Fruit fly (Drosophila melanogaster): ENCODE results near the gene CG11590.

Gene CG11590

DNA sequence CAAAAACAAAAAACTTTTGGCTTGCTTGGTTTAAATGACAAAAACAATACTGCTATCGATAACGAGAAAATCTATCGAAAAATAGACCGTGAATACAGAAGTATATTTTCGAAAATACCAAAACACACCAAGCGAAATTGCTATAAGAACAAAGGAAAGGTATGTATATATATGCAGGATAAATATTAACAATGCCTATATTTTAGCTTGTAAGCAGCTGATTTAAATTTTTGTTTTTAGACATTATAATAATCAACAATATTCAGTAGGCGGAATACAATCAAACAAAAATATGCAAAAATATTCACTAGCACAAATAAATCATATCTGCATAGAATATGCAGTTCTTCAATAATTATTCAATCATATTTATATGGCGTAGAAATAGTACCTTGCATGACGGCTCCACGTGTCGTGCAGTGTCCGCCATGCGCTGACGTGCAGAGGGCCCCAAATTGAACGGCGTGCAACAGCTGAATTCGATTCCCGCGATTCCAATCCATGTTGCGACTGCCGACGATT lies 38.0 kb downstream of the CG11590 start, which contains the start of the genes Fbxl4 and Dus2 (continued):
- TF ChIP-seq CHES-1-like (GFP tag; optimal IDR thresholded peaks at IDR 0.05) = peak; percentile 89
- TF ChIP-seq CG6683 (GFP tag; optimal IDR thresholded peaks at IDR 0.05) = peak; percentile 75
- peak; percentile 96 for TF ChIP-seq Xbp1 (GFP tag; optimal IDR thresholded peaks at IDR 0.05)
- peak; percentile 93 for TF ChIP-seq HLH54F (GFP tag; optimal IDR thresholded peaks at IDR 0.05)
- TF ChIP-seq D19A (tag; optimal IDR thresholded peaks at IDR 0.05) = peak; percentile 80
- no peak for TF ChIP-seq sna (GFP tag; IDR thresholded peaks at IDR 0.05; ENCODE audit: partially characterized antibody)
- TF ChIP-seq cad (GFP tag; optimal IDR thresholded peaks at IDR 0.05) = no peak
- peak; percentile 73 for TF ChIP-seq Spps (tag; optimal IDR thresholded peaks at IDR 0.05)
- peak; percentile 91 for TF ChIP-seq CG6689 (GFP tag; IDR thresholded peaks at IDR 0.05)
- peak; percentile 81 for TF ChIP-seq disco-r (GFP tag; optimal IDR thresholded peaks at IDR 0.05)
- peak; percentile 90 for TF ChIP-seq CG11247 (GFP tag; IDR thresholded peaks at IDR 0.05)
- peak; percentile 94 for TF ChIP-seq zfh2 (GFP tag; optimal IDR thresholded peaks at IDR 0.05)
- peak; percentile 99 for TF ChIP-seq Med (GFP tag)
- no peak for TF ChIP-seq hbn (GFP tag; IDR thresholded peaks at IDR 0.05; ENCODE audit: partially characterized antibody)
- TF ChIP-seq az2 (GFP tag; optimal IDR thresholded peaks at IDR 0.05) = peak; percentile 95
- TF ChIP-seq Mrtf (GFP tag; IDR thresholded peaks at IDR 0.05) = peak; percentile 92
- TF ChIP-seq seq (GFP tag; IDR thresholded peaks at IDR 0.05) = peak; percentile 87
- peak; percentile 84 for TF ChIP-seq Nf-YA (GFP tag; IDR thresholded peaks at IDR 0.05)
- TF ChIP-seq Dp (GFP tag; optimal IDR thresholded peaks at IDR 0.05) = peak; percentile 27
- TF ChIP-seq CG43689 (GFP tag; IDR thresholded peaks at IDR 0.05) = peak; percentile 78
- peak; percentile 94 for TF ChIP-seq pnt (GFP tag; optimal IDR thresholded peaks at IDR 0.05)
- TF ChIP-seq CG17385 (GFP tag; optimal IDR thresholded peaks at IDR 0.05) = peak; percentile 81
- TF ChIP-seq en (GFP tag; optimal IDR thresholded peaks at IDR 0.05) = peak; percentile 76
- TF ChIP-seq CG2120 (GFP tag; optimal IDR thresholded peaks at IDR 0.05) = peak; percentile 96
- TF ChIP-seq gt (GFP tag; IDR thresholded peaks at IDR 0.05) = peak; percentile 89
- TF ChIP-seq CG3163 (GFP tag; optimal IDR thresholded peaks at IDR 0.05) = peak; percentile 70
- peak; percentile 95 for TF ChIP-seq CG4424 (GFP tag; optimal IDR thresholded peaks at IDR 0.05)
- peak; percentile 90 for TF ChIP-seq CG1647 (GFP tag; optimal IDR thresholded peaks at IDR 0.05)
- TF ChIP-seq CG16815 (GFP tag; optimal IDR thresholded peaks at IDR 0.05) = peak; percentile 94
- TF ChIP-seq dan (GFP tag; IDR thresholded peaks at IDR 0.05) = peak; percentile 87
- TF ChIP-seq NfI (GFP tag; optimal IDR thresholded peaks at IDR 0.05) = peak; percentile 89
- TF ChIP-seq Hmr (GFP tag; optimal IDR thresholded peaks at IDR 0.05) = peak; percentile 88
- peak; percentile 61 for TF ChIP-seq emc (GFP tag; optimal IDR thresholded peaks at IDR 0.05)
- TF ChIP-seq Deaf1 (tag; optimal IDR thresholded peaks at IDR 0.05) = peak; percentile 63
- peak; percentile 81 for TF ChIP-seq da (GFP tag; optimal IDR thresholded peaks at IDR 0.05)
- peak; percentile 91 for TF ChIP-seq CG12942 (GFP tag; optimal IDR thresholded peaks at IDR 0.05)
- peak; percentile 56; the same call in 1 of the 2 replicates for TF ChIP-seq ham (GFP tag; IDR thresholded peaks at IDR 0.05)
- TF ChIP-seq rib (GFP tag; IDR thresholded peaks at IDR 0.05) = 0 out of 2 replicates have a peak, but pooled peaks have one; percentile 60
- TF ChIP-seq tin (GFP tag; optimal IDR thresholded peaks at IDR 0.05) = peak; percentile 97
- TF ChIP-seq Dip2 (GFP tag; IDR thresholded peaks at IDR 0.05) = 0 out of 2 replicates have a peak, but pooled peaks have one; percentile 15
- peak; percentile 96 for TF ChIP-seq slbo (GFP tag; IDR thresholded peaks at IDR 0.05)
- TF ChIP-seq Oli (tag; optimal IDR thresholded peaks at IDR 0.05) = peak; percentile 89
- TF ChIP-seq CG6791 (GFP tag; IDR thresholded peaks at IDR 0.05; ENCODE audit: partially characterized antibody) = peak; percentile 37; the same call in 1 of the 3 replicates
- TF ChIP-seq Dad (GFP tag; optimal IDR thresholded peaks at IDR 0.05) = peak; percentile 87
- TF ChIP-seq mirr (GFP tag; optimal IDR thresholded peaks at IDR 0.05) = peak; percentile 73
- TF ChIP-seq Meics (GFP tag; optimal IDR thresholded peaks at IDR 0.05) = peak; percentile 91
- peak; percentile 67 for TF ChIP-seq dimm (GFP tag; IDR thresholded peaks at IDR 0.05)
- TF ChIP-seq Nf-YC (tag; optimal IDR thresholded peaks at IDR 0.05) = peak; percentile 80
- peak; percentile 80 for TF ChIP-seq CG18011 (GFP tag; optimal IDR thresholded peaks at IDR 0.05)
- TF ChIP-seq kay (GFP tag; optimal IDR thresholded peaks at IDR 0.05) = peak; percentile 88
- TF ChIP-seq zen (tag; optimal IDR thresholded peaks at IDR 0.05) = peak; percentile 92

Data from whole organism, embryonic.